Worm (Caenorhabditis elegans) whole organism, L2 larva: ENCODE results near the gene mob-1.

Source experiments
- ZK546.5 ChIP-seq: sonication (generic microtip); optimal IDR thresholded peaks from 2 replicates; lab custom pipeline; 2017; ENCODE audit warnings: missing biosample characterization, missing genetic modification characterization
- lsy-2 ChIP-seq, 2 experiments: fragments of 150-350 bp in 1 of 2; sonication (generic microtip) in 1 of 2; optimal IDR thresholded peaks; 2 replicates each; lab custom pipeline; 2014 to 2017; ENCODE audit warnings: missing biosample characterization in 2 of 2, missing genetic modification characterization in 2 of 2
- skn-1 ChIP-seq: sonication (generic microtip); optimal IDR thresholded peaks from 2 replicates; lab custom pipeline; 2017; ENCODE audit warnings: missing biosample characterization, missing genetic modification characterization
- snpc-4 ChIP-seq: fragments of 150-350 bp; optimal IDR thresholded peaks from 2 replicates; lab custom pipeline; 2014; ENCODE audit warnings: missing biosample characterization, missing genetic modification characterization

DNA sequence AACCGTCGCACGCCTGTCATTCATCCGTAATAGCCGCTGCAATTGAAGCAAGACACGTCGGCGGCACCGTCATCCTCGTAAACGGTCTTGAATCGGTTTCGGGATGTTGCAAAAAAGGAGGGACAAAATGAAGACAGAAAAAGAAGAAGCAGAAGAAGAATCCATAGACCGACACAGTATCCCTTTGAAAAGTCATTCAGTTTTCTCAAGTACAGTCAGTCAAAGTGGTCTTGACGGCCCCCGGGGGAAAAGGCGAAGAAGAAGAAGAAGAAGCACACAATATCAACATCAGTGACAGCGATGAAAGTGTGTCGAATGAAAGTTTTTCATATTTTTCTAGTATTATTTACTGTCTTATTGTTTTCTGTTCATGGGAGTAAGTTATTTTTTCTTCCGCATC is 17.9 kb downstream of the mob-1 start, which contains the start of gene cutl-27:
- TF ChIP-seq ZK546.5 (tag; lab: Kevin White, UChicago), result no peak
- no peak for TF ChIP-seq snpc-4 (tag; lab: Kevin White, UChicago)
- TF ChIP-seq lsy-2 (tag; optimal IDR thresholded peaks at IDR 0.05; lab: Kevin White, UChicago), result no peak
- no peak for TF ChIP-seq skn-1 (tag; lab: Kevin White, UChicago)
